Fruit fly (Drosophila melanogaster) whole organism: ENCODE data around the gene CG15820.

Source experiments
- Dll ChIP-seq: fragments of >200 bp; optimal IDR thresholded peaks from 2 replicates; lab custom pipeline; 2017
- pan ChIP-seq: fragments of >200 bp; optimal IDR thresholded peaks from 2 replicates; lab custom pipeline; 2017
- psq ChIP-seq: fragments of >200 bp; optimal IDR thresholded peaks from 2 replicates; lab custom pipeline; 2017
- usp ChIP-seq: fragments of >200 bp; optimal IDR thresholded peaks from 2 replicates; lab custom pipeline; 2017; ENCODE audit warnings: missing biosample characterization, missing genetic modification characterization, mixed read lengths

dm6 chr3L:2174232-2174631 lies at the start of gene CG15820:
- TF ChIP-seq usp (no peak), psq (lab: Kevin White, UChicago) (no peak), Dll (no peak), pan (lab: Kevin White, UChicago) (no peak)
